Worm (Caenorhabditis elegans) whole organism, young adult: Measurements from ENCODE around the gene K08D12.4.

Experiments
- C06A6.2 ChIP-seq: fragments of 200-800 bp; sonication (Bioruptor generic); conservative IDR thresholded peaks from 2 replicates; pipeline ENCODE4 v1.3.6; 2022; ENCODE audit warnings: missing genetic modification characterization, missing compliant biosample characterization
- Y67H2A.10 ChIP-seq: fragments of 200-800 bp; sonication (Bioruptor generic); conservative IDR thresholded peaks from 2 replicates; pipeline ENCODE4 v1.3.6; 2022; ENCODE audit warnings: missing genetic modification reagents, missing genetic modification characterization, missing compliant biosample characterization
- ets-4 ChIP-seq: fragments of 200-800 bp; sonication (Bioruptor generic); optimal IDR thresholded peaks from 2 replicates; lab custom pipeline; 2018; ENCODE audit warnings: mild to moderate bottlenecking, missing genetic modification characterization, missing compliant biosample characterization
- nfya-1 ChIP-seq: sonication (generic microtip); optimal IDR thresholded peaks from 2 replicates; lab custom pipeline; 2017; ENCODE audit warnings: antibody characterized with exemption, missing compliant biosample characterization, missing genetic modification characterization, borderline replicate concordance; ENCODE audit not compliant: insufficient read depth
- nfyb-1 ChIP-seq: fragments of 200-800 bp; sonication (Bioruptor generic); IDR thresholded peaks from 2 replicates; pipeline ENCODE4 v1.3.6; 2022; ENCODE audit warnings: missing genetic modification reagents, missing genetic modification characterization, missing compliant biosample characterization
- sdz-38 ChIP-seq: sonication (generic microtip); optimal IDR thresholded peaks from 2 replicates; lab custom pipeline; 2016; ENCODE audit warnings: missing genotype, missing genetic modification characterization, missing compliant biosample characterization

- no peak for TF ChIP-seq C06A6.2 (GFP tag; lab: Robert Waterston, UW)
- no peak for TF ChIP-seq Y67H2A.10 (GFP tag; lab: Robert Waterston, UW)
- TF ChIP-seq nfya-1 (tag; lab: Kevin White, UChicago): no peak
- TF ChIP-seq sdz-38 (tag; lab: Kevin White, UChicago): no peak
- peak; percentile 34 for TF ChIP-seq ets-4 (GFP tag; lab: Kevin White, UChicago)
- TF ChIP-seq nfyb-1 (GFP tag; lab: Robert Waterston, UW): peak; percentile 90
These were observed 4.0 kb downstream of the K08D12.4 start, which contains the start of gene rpi-2 for ce11 chrIV:1711029-1711489.
